Fruit fly (Drosophila melanogaster): ENCODE data around the gene CG13926.

Gene CG13926

dm6 chr3L:1591692-1592371 is 26.1 kb downstream of the CG13926 start (continued):
- TF ChIP-seq CG10462 (GFP tag; optimal IDR thresholded peaks at IDR 0.05), result no peak
- TF ChIP-seq gfzf (GFP tag; optimal IDR thresholded peaks at IDR 0.05), result no peak
- TF ChIP-seq CG2889 (GFP tag; IDR thresholded peaks at IDR 0.05), result peak; percentile 31; the same call in 1 of the 3 replicates
- TF ChIP-seq ewg (GFP tag; optimal IDR thresholded peaks at IDR 0.05), result no peak
- TF ChIP-seq CG34376 (GFP tag; optimal IDR thresholded peaks at IDR 0.05), result peak; percentile 83
- TF ChIP-seq dmrt99B (tag; optimal IDR thresholded peaks at IDR 0.05), result no peak
- TF ChIP-seq otp (GFP tag; IDR thresholded peaks at IDR 0.05), result 0 out of 3 replicates have a peak, but pooled peaks have one; percentile 9
- peak; percentile 46 for TF ChIP-seq CG8281 (tag; optimal IDR thresholded peaks at IDR 0.05)
- peak; percentile 67 for TF ChIP-seq CG15269 (tag; optimal IDR thresholded peaks at IDR 0.05)
- TF ChIP-seq ro (GFP tag; IDR thresholded peaks at IDR 0.05), result no peak
- TF ChIP-seq Atf6 (GFP tag; IDR thresholded peaks at IDR 0.05), result peak; percentile 92
- TF ChIP-seq CG9609 (GFP tag; optimal IDR thresholded peaks at IDR 0.05), result no peak
- TF ChIP-seq NC2β (GFP tag; optimal IDR thresholded peaks at IDR 0.05), result peak; percentile 13
- TF ChIP-seq danr (GFP tag; IDR thresholded peaks at IDR 0.05), result no peak
- no peak for TF ChIP-seq CG7963 (GFP tag; IDR thresholded peaks at IDR 0.05; ENCODE audit: partially characterized antibody)
- TF ChIP-seq CG8944 (GFP tag; optimal IDR thresholded peaks at IDR 0.05), result peak; percentile 3
- peak; percentile 97 for TF ChIP-seq lab (GFP tag; optimal IDR thresholded peaks at IDR 0.05)
- TF ChIP-seq CG3281 (GFP tag; optimal IDR thresholded peaks at IDR 0.05), result peak; percentile 93
- peak; percentile 25 for TF ChIP-seq Hsf (GFP tag; optimal IDR thresholded peaks at IDR 0.05)
- TF ChIP-seq nau (GFP tag; optimal IDR thresholded peaks at IDR 0.05), result no peak
- peak; percentile 59 for TF ChIP-seq tup (GFP tag; optimal IDR thresholded peaks at IDR 0.05)
- TF ChIP-seq NK7.1 (GFP tag; optimal IDR thresholded peaks at IDR 0.05), result peak; percentile 64
- TF ChIP-seq CG42726 (GFP tag; IDR thresholded peaks at IDR 0.05; ENCODE audit: partially characterized antibody), result no peak
- no peak for TF ChIP-seq Kr (GFP tag; optimal IDR thresholded peaks at IDR 0.05)
- TF ChIP-seq lmd (GFP tag; IDR thresholded peaks at IDR 0.05), result no peak; the same call in 1 of the 2 replicates
- TF ChIP-seq CG11504 (tag; optimal IDR thresholded peaks at IDR 0.05), result no peak
- peak; percentile 69; the same call in 1 of the 3 replicates for TF ChIP-seq CG11695 (GFP tag; IDR thresholded peaks at IDR 0.05)
- peak; percentile 46 for TF ChIP-seq pfk (GFP tag; optimal IDR thresholded peaks at IDR 0.05)
- 0 out of 2 replicates have a peak, but pooled peaks have one; percentile 34 for TF ChIP-seq CG16779 (GFP tag; IDR thresholded peaks at IDR 0.05)
- TF ChIP-seq Xrp1 (GFP tag; IDR thresholded peaks at IDR 0.05), result peak; percentile 57; the same call in 1 of the 2 replicates
- TF ChIP-seq peb (GFP tag; IDR thresholded peaks at IDR 0.05), result no peak
- TF ChIP-seq Fer3 (tag; optimal IDR thresholded peaks at IDR 0.05), result peak; percentile 88
- TF ChIP-seq unpg (GFP tag; optimal IDR thresholded peaks at IDR 0.05), result peak; percentile 65
- TF ChIP-seq eve (GFP tag; optimal IDR thresholded peaks at IDR 0.05), result no peak
- peak; percentile 7 for TF ChIP-seq CG17912 (GFP tag; optimal IDR thresholded peaks at IDR 0.05)
- TF ChIP-seq Jarid2 (GFP tag; optimal IDR thresholded peaks at IDR 0.05), result peak; percentile 69
- TF ChIP-seq CG13123 (GFP tag; optimal IDR thresholded peaks at IDR 0.05), result peak; percentile 12
- peak; percentile 76 for TF ChIP-seq CG11456 (GFP tag; IDR thresholded peaks at IDR 0.05)
- TF ChIP-seq pum (GFP tag; optimal IDR thresholded peaks at IDR 0.05), result no peak
- TF ChIP-seq CG6683 (GFP tag; optimal IDR thresholded peaks at IDR 0.05), result peak; percentile 79
- TF ChIP-seq dati (GFP tag; IDR thresholded peaks at IDR 0.05), result no peak
- peak; percentile 38 for TF ChIP-seq CG7786 (GFP tag; optimal IDR thresholded peaks at IDR 0.05)
- TF ChIP-seq MESR4 (GFP tag; optimal IDR thresholded peaks at IDR 0.05), result no peak
- no peak for TF ChIP-seq Elba2 (GFP tag; optimal IDR thresholded peaks at IDR 0.05)
- TF ChIP-seq Hmx (GFP tag; optimal IDR thresholded peaks at IDR 0.05), result no peak
- TF ChIP-seq CG11560 (tag; IDR thresholded peaks at IDR 0.05), result no peak
- no peak for TF ChIP-seq zf30C (GFP tag; optimal IDR thresholded peaks at IDR 0.05)
- peak; percentile 64; the same call in 1 of the 2 replicates for TF ChIP-seq Adf1 (GFP tag; IDR thresholded peaks at IDR 0.05)
- TF ChIP-seq ham (GFP tag; IDR thresholded peaks at IDR 0.05), result no peak
- TF ChIP-seq CG2199 (GFP tag; IDR thresholded peaks at IDR 0.05), result no peak
